Fruit fly (Drosophila melanogaster) whole organism, adult: Measurements from ENCODE around the gene Pex14.

ENCODE experiments used
- CG11617 ChIP-seq: fragments of 200-800 bp; sonication (Bioruptor generic); optimal IDR thresholded peaks from 2 replicates; lab custom pipeline; 2017; ENCODE audit warnings: mild to moderate bottlenecking, missing biosample characterization, missing genetic modification reagents, missing genetic modification characterization
- CG14711 ChIP-seq: fragments of 200-800 bp; sonication (Bioruptor generic); optimal IDR thresholded peaks from 2 replicates; lab custom pipeline; 2018; ENCODE audit warnings: missing biosample characterization, mild to moderate bottlenecking, missing genetic modification characterization, moderate library complexity
- CG1620 ChIP-seq: fragments of 200-800 bp; sonication (Bioruptor generic); optimal IDR thresholded peaks from 2 replicates; lab custom pipeline; 2016; ENCODE audit warnings: missing biosample characterization, missing genetic modification characterization
- CG33017 ChIP-seq: fragments of 200-800 bp; sonication (Bioruptor generic); optimal IDR thresholded peaks from 2 replicates; lab custom pipeline; 2018; ENCODE audit warnings: missing biosample characterization, mild to moderate bottlenecking, missing genetic modification characterization, moderate library complexity
- CG5204 ChIP-seq: fragments of 200-800 bp; sonication (Bioruptor generic); optimal IDR thresholded peaks from 2 replicates; lab custom pipeline; 2016; ENCODE audit warnings: missing biosample characterization, missing genetic modification characterization
- CG7101 ChIP-seq: fragments of 200-800 bp; sonication (Bioruptor generic); optimal IDR thresholded peaks from 2 replicates; lab custom pipeline; 2018; ENCODE audit warnings: missing biosample characterization, mild to moderate bottlenecking, missing genetic modification characterization, moderate library complexity
- Clk ChIP-seq: fragments of 200-800 bp; sonication (Bioruptor generic); optimal IDR thresholded peaks from 2 replicates; lab custom pipeline; 2017; ENCODE audit warnings: missing biosample characterization, missing genetic modification characterization
- Crg-1 ChIP-seq: fragments of 200-800 bp; sonication (Bioruptor generic); optimal IDR thresholded peaks from 2 replicates; lab custom pipeline; 2016; ENCODE audit warnings: missing biosample characterization, missing genetic modification characterization
- Hr96 ChIP-seq: fragments of 200-800 bp; sonication (Bioruptor generic); optimal IDR thresholded peaks from 2 replicates; lab custom pipeline; 2016; ENCODE audit warnings: missing biosample characterization, missing genetic modification characterization
- Mnt ChIP-seq: fragments of 200-800 bp; sonication (Bioruptor generic); optimal IDR thresholded peaks from 2 replicates; lab custom pipeline; 2016; ENCODE audit warnings: missing biosample characterization, mild to moderate bottlenecking, missing genetic modification characterization
- bab1 ChIP-seq: fragments of 200-800 bp; sonication (Bioruptor generic); optimal IDR thresholded peaks from 3 replicates; lab custom pipeline; 2019; ENCODE audit warnings: missing biosample characterization, mild to moderate bottlenecking, missing genetic modification characterization, moderate library complexity
- cic ChIP-seq: fragments of 200-800 bp; sonication (Bioruptor generic); optimal IDR thresholded peaks from 2 replicates; lab custom pipeline; 2017; ENCODE audit warnings: missing biosample characterization, mild to moderate bottlenecking, missing genetic modification characterization, moderate library complexity
- ovo ChIP-seq: fragments of 200-800 bp; sonication (Bioruptor generic); optimal IDR thresholded peaks from 2 replicates; lab custom pipeline; 2016; ENCODE audit warnings: missing biosample characterization, missing genetic modification characterization
- toe ChIP-seq: fragments of 200-800 bp; sonication (Bioruptor generic); optimal IDR thresholded peaks from 2 replicates; lab custom pipeline; 2016; ENCODE audit warnings: missing biosample characterization, missing genetic modification characterization

dm6 chr3L:20777496-20777895 lies 1.1 kb upstream of the Pex14 start:
- TF ChIP-seq Mnt (GFP tag; lab: Kevin White, UChicago) (no peak), toe (GFP tag; lab: Kevin White, UChicago) (no peak), Clk (GFP tag; lab: Kevin White, UChicago) (no peak), ovo (GFP tag; lab: Kevin White, UChicago) (no peak), CG1620 (GFP tag; lab: Kevin White, UChicago) (no peak), bab1 (GFP tag; lab: Kevin White, UChicago) (no peak), CG33017 (tag; lab: Kevin White, UChicago) (no peak), CG14711 (tag; lab: Kevin White, UChicago) (no peak), CG5204 (GFP tag; lab: Kevin White, UChicago) (no peak), Crg-1 (GFP tag; lab: Kevin White, UChicago) (no peak), CG11617 (GFP tag; lab: Kevin White, UChicago) (no peak), CG7101 (tag; lab: Kevin White, UChicago) (no peak), Hr96 (GFP tag; lab: Kevin White, UChicago) (no peak), cic (GFP tag; lab: Kevin White, UChicago) (no peak)
